Worm (Caenorhabditis elegans): ENCODE results near the gene srg-57.

srg-57 gene

ce11 chrV:2746404-2746803, 12.1 kb upstream of the srg-57 start:
- no peak for TF ChIP-seq W03F9.2 (tag; optimal IDR thresholded peaks at IDR 0.05)
- TF ChIP-seq dao-5 (tag; optimal IDR thresholded peaks at IDR 0.05), result no peak
- TF ChIP-seq him-1 (tag; optimal IDR thresholded peaks at IDR 0.05), result no peak

ce11 chrV:2742298-2742697, 8.0 kb upstream of the srg-57 start, which contains the start of gene srg-62:
TSS of gene srg-62 (minus strand) at chrV:2742398.
- TF ChIP-seq W03F9.2 (tag; optimal IDR thresholded peaks at IDR 0.05) (no peak), dao-5 (tag; optimal IDR thresholded peaks at IDR 0.05) (no peak), him-1 (tag; optimal IDR thresholded peaks at IDR 0.05) (no peak)

DNA sequence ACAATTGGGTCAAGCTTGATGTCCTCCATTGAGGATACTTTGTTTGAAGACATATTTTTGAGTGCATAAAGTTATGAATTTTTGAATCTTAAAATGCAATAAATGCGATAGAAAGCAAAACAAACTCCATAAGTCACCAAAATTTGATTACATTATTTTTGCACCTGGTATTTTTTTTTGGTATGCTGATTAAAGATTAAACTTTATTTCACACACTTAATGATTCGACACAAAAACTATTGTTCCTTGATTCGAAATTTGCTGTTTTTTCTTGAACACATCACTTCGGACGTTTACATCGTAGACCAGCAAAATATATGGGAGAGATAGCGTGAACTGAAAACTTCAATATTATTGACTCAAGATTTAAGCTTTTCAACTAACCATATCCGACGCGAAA, 6.0 kb upstream of the srg-57 start, which contains the start of gene srg-61:
srg-61 (minus strand) TSS at position 101 of the 400 bp plus-strand sequence.
- TF ChIP-seq W03F9.2 (tag; optimal IDR thresholded peaks at IDR 0.05) (no peak), him-1 (tag; optimal IDR thresholded peaks at IDR 0.05) (no peak), dao-5 (tag; optimal IDR thresholded peaks at IDR 0.05) (no peak)

ce11 chrV:2739607-2740006, 5.3 kb upstream of the srg-57 start:
- no peak for TF ChIP-seq dao-5 (tag; optimal IDR thresholded peaks at IDR 0.05)
- TF ChIP-seq him-1 (tag; optimal IDR thresholded peaks at IDR 0.05), result no peak
- no peak for TF ChIP-seq W03F9.2 (tag; optimal IDR thresholded peaks at IDR 0.05)

DNA sequence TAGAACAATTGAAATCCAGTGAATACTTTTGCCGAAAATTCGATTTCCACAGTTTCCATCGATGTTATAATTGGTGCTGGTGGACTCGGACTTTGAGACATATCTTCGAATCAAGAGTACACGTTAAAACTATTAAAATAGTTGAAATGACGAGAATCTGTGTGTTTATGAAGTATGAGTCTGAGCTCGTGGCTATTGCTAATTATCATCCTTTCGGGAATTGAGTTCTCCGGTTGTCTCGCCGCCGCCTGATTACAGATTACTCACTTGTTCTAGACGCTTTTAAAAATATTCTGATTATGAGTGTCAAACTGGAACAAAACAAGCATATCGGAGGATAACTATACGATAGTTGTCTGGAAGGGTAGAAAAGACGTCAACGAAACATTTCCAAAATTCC, 3.9 kb upstream of the srg-57 start, which contains the start of gene srg-56:
srg-56 (minus strand) TSS at position 101 of the 400 bp plus-strand sequence.
- TF ChIP-seq W03F9.2 (tag; optimal IDR thresholded peaks at IDR 0.05) (no peak), dao-5 (tag; optimal IDR thresholded peaks at IDR 0.05) (no peak), him-1 (tag; optimal IDR thresholded peaks at IDR 0.05) (no peak)

- TF ChIP-seq W03F9.2 (tag; optimal IDR thresholded peaks at IDR 0.05), result no peak
- TF ChIP-seq dao-5 (tag; optimal IDR thresholded peaks at IDR 0.05), result no peak
- TF ChIP-seq him-1 (tag; optimal IDR thresholded peaks at IDR 0.05), result no peak
Observed at ce11 chrV:2730784-2731480, 3.3 kb downstream of the srg-57 start, which contains the start of gene dod-3. TSS of gene dod-3 (minus strand) at chrV:2731098.

ce11 chrV:2728236-2728635, 6.0 kb downstream of the srg-57 start, which contains the start of gene str-33:
TSS of gene str-33 (plus strand) at chrV:2728536.
- TF ChIP-seq W03F9.2 (tag; optimal IDR thresholded peaks at IDR 0.05) (no peak), him-1 (tag; optimal IDR thresholded peaks at IDR 0.05) (no peak), dao-5 (tag; optimal IDR thresholded peaks at IDR 0.05) (no peak)

DNA sequence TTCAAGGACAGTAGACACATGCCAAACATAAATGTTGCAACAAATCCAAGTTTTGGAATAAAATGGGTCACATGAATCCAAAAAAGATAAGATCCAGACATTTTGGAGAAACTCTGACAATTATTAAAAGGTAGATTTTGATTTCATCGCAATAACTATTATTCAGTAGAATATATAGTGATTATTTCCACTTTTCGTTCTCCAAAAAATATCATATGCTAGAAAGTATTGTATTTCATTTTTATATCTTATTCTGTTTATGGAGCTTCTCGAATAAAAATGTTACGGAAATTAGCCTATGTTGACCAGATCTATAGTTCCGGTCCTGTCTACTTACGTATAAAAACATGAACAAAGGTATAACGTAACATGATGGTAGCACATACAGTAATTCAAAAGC, 7.2 kb downstream of the srg-57 start, which contains the start of gene str-13:
str-13 (minus strand) TSS at position 101 of the 400 bp plus-strand sequence.
- no peak for TF ChIP-seq dao-5 (tag; optimal IDR thresholded peaks at IDR 0.05)
- TF ChIP-seq W03F9.2 (tag; optimal IDR thresholded peaks at IDR 0.05), result no peak
- TF ChIP-seq him-1 (tag; optimal IDR thresholded peaks at IDR 0.05), result no peak

- TF ChIP-seq dao-5 (tag; optimal IDR thresholded peaks at IDR 0.05), result no peak
- TF ChIP-seq him-1 (tag; optimal IDR thresholded peaks at IDR 0.05), result no peak
- TF ChIP-seq W03F9.2 (tag; optimal IDR thresholded peaks at IDR 0.05), result no peak
Observed at ce11 chrV:2725225-2725624, 9.0 kb downstream of the srg-57 start, which contains the start of gene srg-59. TSS of gene srg-59 (minus strand) at chrV:2725325.

ce11 chrV:2722555-2722954, 11.7 kb downstream of the srg-57 start, which contains the start of gene srg-60:
TSS of gene srg-60 (minus strand) at chrV:2722655.
- TF ChIP-seq dao-5 (tag; optimal IDR thresholded peaks at IDR 0.05) (no peak), W03F9.2 (tag; optimal IDR thresholded peaks at IDR 0.05) (no peak), him-1 (tag; optimal IDR thresholded peaks at IDR 0.05) (no peak)

DNA sequence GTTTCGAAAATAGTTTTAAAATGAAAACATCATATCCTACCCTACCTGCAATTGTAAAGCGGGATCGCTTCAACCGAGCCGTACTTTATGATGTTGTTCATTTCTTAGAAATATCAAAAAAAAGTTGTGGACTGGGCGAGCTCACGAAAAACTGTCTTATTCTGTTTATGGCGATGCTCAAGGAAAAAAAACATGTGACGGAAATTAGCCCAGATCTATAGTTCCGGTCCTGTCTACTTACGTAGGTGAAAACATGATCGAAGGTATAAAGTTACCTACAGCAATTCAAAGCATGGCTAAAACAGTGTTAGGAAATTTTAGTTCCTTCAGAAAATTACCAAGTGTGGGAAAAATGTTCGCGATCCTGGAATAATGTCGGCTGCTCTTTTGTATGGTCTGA, 13.5 kb downstream of the srg-57 start, which contains the start of gene srt-27:
srt-27 (minus strand) TSS at position 101 of the 400 bp plus-strand sequence.
- TF ChIP-seq him-1 (tag; optimal IDR thresholded peaks at IDR 0.05) (no peak), dao-5 (tag; optimal IDR thresholded peaks at IDR 0.05) (no peak), W03F9.2 (tag; optimal IDR thresholded peaks at IDR 0.05) (no peak)

ce11 chrV:2718688-2719185, 15.5 kb downstream of the srg-57 start, which contains the start of gene srt-29:
TSS of gene srt-29 (minus strand) at chrV:2719135.
- no peak for TF ChIP-seq dao-5 (tag; optimal IDR thresholded peaks at IDR 0.05)
- TF ChIP-seq W03F9.2 (tag; optimal IDR thresholded peaks at IDR 0.05), result no peak
- TF ChIP-seq him-1 (tag; optimal IDR thresholded peaks at IDR 0.05), result no peak

ce11 chrV:2716933-2717332, 17.3 kb downstream of the srg-57 start:
- no peak for TF ChIP-seq him-1 (tag; optimal IDR thresholded peaks at IDR 0.05)
- no peak for TF ChIP-seq W03F9.2 (tag; optimal IDR thresholded peaks at IDR 0.05)
- no peak for TF ChIP-seq dao-5 (tag; optimal IDR thresholded peaks at IDR 0.05)

DNA sequence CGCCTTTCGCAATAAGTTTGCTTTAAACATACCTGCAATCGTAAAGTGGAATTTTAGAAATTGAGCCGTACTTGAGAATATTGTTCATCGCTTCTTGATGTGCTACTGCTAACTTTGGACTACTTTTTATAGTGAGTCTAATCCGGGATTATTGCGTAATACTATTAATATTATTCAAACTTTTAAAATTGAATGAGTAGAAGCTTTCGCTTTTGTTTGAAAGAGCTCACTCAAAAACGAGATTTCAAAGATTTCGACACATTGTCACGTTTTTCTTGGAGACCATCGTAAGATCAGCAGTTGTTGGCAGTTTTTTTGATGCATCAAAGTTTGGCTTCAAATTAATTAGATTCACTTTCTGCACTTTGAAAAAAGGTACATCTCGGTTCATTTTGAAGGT, 20.7 kb downstream of the srg-57 start, which contains the start of gene srt-28:
srt-28 (minus strand) TSS at position 101 of the 400 bp plus-strand sequence.
- TF ChIP-seq dao-5 (tag; optimal IDR thresholded peaks at IDR 0.05) (no peak), W03F9.2 (tag; optimal IDR thresholded peaks at IDR 0.05) (no peak), him-1 (tag; optimal IDR thresholded peaks at IDR 0.05) (no peak)

All from whole organism, L4/young adult.